Worm (Caenorhabditis elegans): ENCODE measurements around the gene H08J19.1.

DNA sequence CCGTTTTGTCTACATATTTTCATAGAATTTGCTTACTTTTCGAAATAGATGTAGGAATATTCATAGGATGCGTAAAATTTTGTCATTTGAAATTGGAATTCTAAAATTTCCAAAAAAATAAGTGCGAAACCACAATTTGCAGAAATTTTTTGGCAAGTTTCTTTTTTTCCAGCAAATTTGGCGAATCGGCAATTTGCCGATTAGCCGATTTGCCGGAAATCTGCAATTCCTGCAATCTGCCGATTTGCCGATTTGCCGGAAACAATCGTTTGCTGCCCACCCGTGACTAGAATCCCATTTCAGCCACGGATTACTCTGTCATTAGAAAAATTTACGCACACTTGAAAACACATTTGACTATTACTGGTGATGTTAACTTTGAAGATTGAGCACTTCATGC, 38.5 kb upstream of the H08J19.1 start:
- TF ChIP-seq nhr-77 (tag; optimal IDR thresholded peaks at IDR 0.05) = no peak
- no peak for TF ChIP-seq fos-1 (tag; optimal IDR thresholded peaks at IDR 0.05)
- no peak for TF ChIP-seq ceh-82 (tag; optimal IDR thresholded peaks at IDR 0.05)
- TF ChIP-seq nhr-76 (tag; optimal IDR thresholded peaks at IDR 0.05) = no peak
- no peak for TF ChIP-seq skn-1 (tag; optimal IDR thresholded peaks at IDR 0.05)
- TF ChIP-seq snpc-4 (tag; optimal IDR thresholded peaks at IDR 0.05) = no peak
- TF ChIP-seq mep-1 (tag; optimal IDR thresholded peaks at IDR 0.05) = no peak
- no peak for TF ChIP-seq fkh-10 (GFP tag; optimal IDR thresholded peaks at IDR 0.05)
- no peak for TF ChIP-seq lin-15B (tag; optimal IDR thresholded peaks at IDR 0.05)
- TF ChIP-seq efl-1 (optimal IDR thresholded peaks at IDR 0.05) = no peak
- TF ChIP-seq efl-1 (GFP tag; optimal IDR thresholded peaks at IDR 0.05 in 1 of 2) = no peak
- TF ChIP-seq lin-35 (GFP tag; optimal IDR thresholded peaks at IDR 0.05) = no peak
- TF ChIP-seq egl-13 (tag; optimal IDR thresholded peaks at IDR 0.05) = no peak
- no peak for TF ChIP-seq alr-1 (tag; optimal IDR thresholded peaks at IDR 0.05; ENCODE audit: borderline replicate concordance)
